Worm (Caenorhabditis elegans) whole organism, late embryonic: ENCODE measurements around the gene Y14H12B.1.

ENCODE experiments used
- C38D4.7 ChIP-seq: fragments of 200-800 bp; sonication (Bioruptor generic); optimal IDR thresholded peaks from 2 replicates; lab custom pipeline; 2018; ENCODE audit warnings: mild to moderate bottlenecking, missing genetic modification characterization, moderate library complexity, missing compliant biosample characterization
- ahr-1 ChIP-seq: sonication (generic microtip); optimal IDR thresholded peaks from 2 replicates; lab custom pipeline; 2016; ENCODE audit warnings: missing genetic modification characterization, missing compliant biosample characterization
- ceh-18 ChIP-seq: sonication (generic microtip); optimal IDR thresholded peaks from 2 replicates; lab custom pipeline; 2016; ENCODE audit warnings: missing genetic modification characterization, missing compliant biosample characterization
- ceh-24 ChIP-seq: sonication (generic microtip); optimal IDR thresholded peaks from 2 replicates; lab custom pipeline; 2016; ENCODE audit warnings: mild to moderate bottlenecking, missing genetic modification characterization, missing compliant biosample characterization
- ceh-30 ChIP-seq: fragments of 150-350 bp; optimal IDR thresholded peaks from 2 replicates; lab custom pipeline; 2014; ENCODE audit warnings: missing biosample characterization, missing genetic modification characterization
- ceh-31 ChIP-seq: sonication (generic microtip); optimal IDR thresholded peaks from 2 replicates; lab custom pipeline; 2016; ENCODE audit warnings: missing genetic modification characterization, missing compliant biosample characterization
- ceh-45 ChIP-seq: fragments of 200-800 bp; sonication (Bioruptor generic); IDR thresholded peaks from 2 replicates; pipeline ENCODE4 v1.3.6; 2022; ENCODE audit warnings: missing genetic modification reagents, missing genetic modification characterization, missing compliant biosample characterization
- elt-4 ChIP-seq: sonication (generic microtip); optimal IDR thresholded peaks from 2 replicates; lab custom pipeline; 2016; ENCODE audit warnings: missing genetic modification characterization, missing compliant biosample characterization
- ets-4 ChIP-seq: sonication (generic microtip); optimal IDR thresholded peaks from 2 replicates; lab custom pipeline; 2016; ENCODE audit warnings: missing genetic modification characterization, missing compliant biosample characterization
- fax-1 ChIP-seq: sonication (generic microtip); optimal IDR thresholded peaks from 2 replicates; lab custom pipeline; 2016; ENCODE audit warnings: missing genotype, missing genetic modification characterization, missing compliant biosample characterization
- fkh-10 ChIP-seq: fragments of 150-350 bp; optimal IDR thresholded peaks from 2 replicates; lab custom pipeline; 2014; ENCODE audit warnings: missing biosample characterization, missing genetic modification reagents, missing genetic modification characterization
- fkh-6 ChIP-seq: sonication (generic microtip); optimal IDR thresholded peaks from 2 replicates; lab custom pipeline; 2016; ENCODE audit warnings: missing genetic modification characterization, missing compliant biosample characterization
- hlh-8 ChIP-seq: sonication (generic microtip); optimal IDR thresholded peaks from 2 replicates; lab custom pipeline; 2016; ENCODE audit warnings: missing genotype, missing genetic modification characterization, missing compliant biosample characterization
- lin-11 ChIP-seq: fragments of 200-800 bp; sonication (Bioruptor generic); optimal IDR thresholded peaks from 2 replicates; lab custom pipeline; 2018; ENCODE audit warnings: mild to moderate bottlenecking, missing genetic modification characterization, missing compliant biosample characterization
- mec-3 ChIP-seq: sonication (generic microtip); optimal IDR thresholded peaks from 2 replicates; lab custom pipeline; 2016; ENCODE audit warnings: borderline replicate concordance, missing genetic modification characterization, missing compliant biosample characterization
- nfya-1 ChIP-seq: sonication (generic microtip); optimal IDR thresholded peaks from 2 replicates; lab custom pipeline; 2017; ENCODE audit warnings: missing genetic modification characterization, mild to moderate bottlenecking, missing compliant biosample characterization, antibody characterized with exemption, moderate library complexity
- nhr-11 ChIP-seq: fragments of 150-350 bp; optimal IDR thresholded peaks from 2 replicates; lab custom pipeline; 2014; ENCODE audit warnings: missing biosample characterization, missing genetic modification characterization
- nhr-232 ChIP-seq: sonication (generic microtip); optimal IDR thresholded peaks from 2 replicates; lab custom pipeline; 2016; ENCODE audit warnings: missing genetic modification characterization, missing compliant biosample characterization
- npax-4 ChIP-seq: sonication (generic microtip); optimal IDR thresholded peaks from 2 replicates; lab custom pipeline; 2016; ENCODE audit warnings: missing genetic modification characterization, missing compliant biosample characterization
- pag-3 ChIP-seq: sonication (generic microtip); optimal IDR thresholded peaks from 2 replicates; lab custom pipeline; 2016; ENCODE audit warnings: missing compliant biosample characterization, missing genetic modification characterization, borderline replicate concordance
- pha-2 ChIP-seq: sonication (generic microtip); optimal IDR thresholded peaks from 2 replicates; lab custom pipeline; 2017; ENCODE audit warnings: mild to moderate bottlenecking, missing genetic modification characterization, missing compliant biosample characterization
- ref-2 ChIP-seq: sonication (generic microtip); optimal IDR thresholded peaks from 2 replicates; lab custom pipeline; 2016; ENCODE audit warnings: missing genetic modification characterization, missing compliant biosample characterization
- rnt-1 ChIP-seq: sonication (generic microtip); optimal IDR thresholded peaks from 2 replicates; lab custom pipeline; 2016; ENCODE audit warnings: missing genetic modification characterization, missing compliant biosample characterization
- sdc-2 ChIP-seq: sonication (generic microtip); optimal IDR thresholded peaks from 2 replicates; lab custom pipeline; 2016; ENCODE audit warnings: missing genotype, missing genetic modification characterization, missing compliant biosample characterization
- tbx-2 ChIP-seq: sonication (generic microtip); optimal IDR thresholded peaks from 2 replicates; lab custom pipeline; 2016; ENCODE audit warnings: missing genetic modification characterization, missing compliant biosample characterization
- ttx-3 ChIP-seq: sonication (generic microtip); optimal IDR thresholded peaks from 2 replicates; lab custom pipeline; 2016; ENCODE audit warnings: missing genetic modification reagents, missing genetic modification characterization, missing compliant biosample characterization
- unc-42 ChIP-seq: sonication (generic microtip); optimal IDR thresholded peaks from 2 replicates; lab custom pipeline; 2016; ENCODE audit warnings: missing genotype, missing genetic modification characterization, missing compliant biosample characterization
- unc-55 ChIP-seq: sonication (generic microtip); optimal IDR thresholded peaks from 2 replicates; lab custom pipeline; 2017; ENCODE audit warnings: missing biosample characterization, missing genetic modification reagents, missing genetic modification characterization
- unc-86 ChIP-seq: sonication (generic microtip); optimal IDR thresholded peaks from 2 replicates; lab custom pipeline; 2016; ENCODE audit warnings: missing genetic modification characterization, missing compliant biosample characterization

Gene Y14H12B.1

DNA sequence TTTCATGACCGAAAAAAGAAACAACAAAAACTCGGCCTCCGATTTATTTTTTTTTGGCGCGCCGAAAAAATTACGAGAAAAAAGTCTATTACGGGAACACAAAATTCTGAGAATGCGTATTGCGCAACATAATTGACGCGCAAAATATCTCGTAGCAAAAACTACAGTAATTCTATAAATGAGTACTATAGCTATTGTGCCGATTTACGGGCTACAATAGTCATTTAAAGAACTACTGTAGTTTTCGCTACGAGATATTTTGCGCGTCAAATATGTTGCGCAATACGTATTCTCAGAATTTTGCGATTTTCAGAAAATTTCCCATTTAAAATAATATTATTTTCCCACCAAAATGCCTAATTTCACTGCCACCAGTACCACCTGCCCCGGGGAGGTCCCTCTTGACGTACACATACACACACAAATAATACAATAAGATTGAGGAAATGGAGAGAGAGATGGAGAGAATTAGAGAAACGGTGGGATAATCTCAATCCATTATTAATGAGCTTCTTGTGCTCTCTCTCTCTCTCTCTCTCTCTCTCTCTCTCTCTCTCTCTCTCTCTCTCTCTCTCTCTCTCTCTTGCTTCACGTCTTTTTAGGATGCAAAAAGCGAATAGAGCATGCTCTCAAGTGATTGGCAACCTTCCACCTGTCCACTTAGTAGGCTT lies 25.3 kb downstream of the Y14H12B.1 start:
- peak; percentile 37 for TF ChIP-seq unc-55 (GFP tag; lab: Kevin White, UChicago)
- TF ChIP-seq ceh-45 (GFP tag; lab: Robert Waterston, UW) = no peak
- peak; percentile 31 for TF ChIP-seq nfya-1 (tag; lab: Kevin White, UChicago)
- no peak for TF ChIP-seq ceh-30 (tag; lab: Kevin White, UChicago)
- TF ChIP-seq unc-42 (tag; lab: Kevin White, UChicago) = peak; percentile 11
- TF ChIP-seq fkh-10 (GFP tag; lab: Kevin White, UChicago) = no peak
- no peak for TF ChIP-seq C38D4.7 (GFP tag; lab: Kevin White, UChicago)
- TF ChIP-seq unc-86 = peak; percentile 35
- peak; percentile 25 for TF ChIP-seq ceh-31 (tag; lab: Kevin White, UChicago)
- no peak for TF ChIP-seq rnt-1 (tag; lab: Kevin White, UChicago)
- no peak for TF ChIP-seq nhr-232 (tag; lab: Kevin White, UChicago)
- TF ChIP-seq fkh-6 (tag; lab: Kevin White, UChicago) = no peak
- TF ChIP-seq elt-4 (tag; lab: Kevin White, UChicago) = no peak
- peak; percentile 12 for TF ChIP-seq ttx-3
- no peak for TF ChIP-seq ceh-18
- no peak for TF ChIP-seq nhr-11 (tag; lab: Kevin White, UChicago)

DNA sequence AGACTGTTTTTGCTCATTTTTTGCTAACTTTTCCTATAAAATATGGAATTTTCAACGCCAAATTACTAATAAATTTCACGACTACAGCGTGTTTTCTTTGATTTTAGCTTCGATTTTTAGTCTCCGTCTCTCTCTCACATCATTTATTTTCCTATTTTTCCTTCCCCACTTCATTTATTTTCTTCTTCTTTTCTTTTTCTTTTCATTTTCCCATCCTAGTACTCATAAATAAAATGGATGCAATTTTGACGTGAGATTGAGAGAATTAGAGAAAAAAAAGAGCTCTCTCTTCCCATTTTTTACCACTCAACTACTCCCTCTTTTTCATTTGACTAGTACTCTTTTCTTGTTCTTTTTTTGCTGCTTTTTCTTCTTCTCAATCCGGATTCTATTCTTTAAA lies 26.0 kb downstream of the Y14H12B.1 start:
- no peak for TF ChIP-seq ref-2 (tag; lab: Kevin White, UChicago)
- TF ChIP-seq ahr-1 (tag; lab: Kevin White, UChicago) = no peak
- no peak for TF ChIP-seq unc-55 (GFP tag; lab: Kevin White, UChicago)
- no peak for TF ChIP-seq elt-4 (tag; lab: Kevin White, UChicago)
- TF ChIP-seq ceh-45 (GFP tag; lab: Robert Waterston, UW) = no peak
- no peak for TF ChIP-seq rnt-1 (tag; lab: Kevin White, UChicago)

DNA sequence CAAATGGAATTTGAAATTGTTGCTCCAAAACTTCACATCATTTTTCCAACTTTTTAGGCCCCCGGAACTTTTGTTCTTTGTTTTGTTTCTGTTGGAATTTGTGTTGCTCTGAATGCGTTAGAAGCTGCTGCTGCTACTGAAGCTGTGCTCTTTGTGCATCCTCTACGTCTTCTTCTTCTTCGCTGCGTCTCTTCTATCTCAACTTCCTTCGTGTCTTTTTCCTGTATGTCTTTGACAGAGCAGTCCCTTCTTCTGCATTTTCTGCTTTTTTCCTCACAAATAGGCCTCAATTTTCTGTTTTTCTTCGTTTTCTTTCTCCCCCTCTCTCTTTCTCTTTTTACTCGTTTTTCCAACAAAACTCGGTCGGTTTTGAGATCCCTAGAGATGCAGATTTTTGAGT lies 27.0 kb downstream of the Y14H12B.1 start:
- no peak for TF ChIP-seq sdc-2
- peak; percentile 17 for TF ChIP-seq ceh-31 (tag; lab: Kevin White, UChicago)

DNA sequence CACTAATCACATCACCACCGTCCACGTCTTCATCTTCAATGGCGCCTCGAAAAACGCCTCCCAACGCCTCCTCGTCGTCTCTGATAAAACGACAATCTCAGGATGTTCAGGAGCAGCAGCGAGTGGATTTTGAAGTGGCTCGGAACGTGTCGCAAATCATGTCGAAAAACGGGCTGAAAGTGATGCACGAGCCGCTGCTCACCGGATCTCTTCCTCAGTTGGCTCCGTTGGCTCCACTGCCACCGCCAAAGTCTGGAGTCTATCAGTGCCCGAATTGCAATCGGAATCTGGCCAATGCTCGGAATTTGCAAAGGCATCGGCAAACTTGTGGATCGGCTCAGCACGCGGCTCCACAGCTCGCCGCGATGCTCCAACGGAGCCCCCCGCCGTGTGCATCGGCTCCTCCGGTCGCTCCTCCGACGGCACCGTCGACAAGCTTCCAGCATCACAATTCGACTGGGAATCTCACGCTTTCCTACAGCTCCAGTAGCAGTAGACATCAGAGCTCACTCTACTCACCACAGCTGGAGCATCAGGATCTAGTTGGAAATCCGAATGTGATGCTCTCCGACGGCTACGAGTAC lies 30.1 kb downstream of the Y14H12B.1 start:
- TF ChIP-seq sdc-2 = peak; percentile 29
- TF ChIP-seq hlh-8 (tag; lab: Kevin White, UChicago) = no peak

DNA sequence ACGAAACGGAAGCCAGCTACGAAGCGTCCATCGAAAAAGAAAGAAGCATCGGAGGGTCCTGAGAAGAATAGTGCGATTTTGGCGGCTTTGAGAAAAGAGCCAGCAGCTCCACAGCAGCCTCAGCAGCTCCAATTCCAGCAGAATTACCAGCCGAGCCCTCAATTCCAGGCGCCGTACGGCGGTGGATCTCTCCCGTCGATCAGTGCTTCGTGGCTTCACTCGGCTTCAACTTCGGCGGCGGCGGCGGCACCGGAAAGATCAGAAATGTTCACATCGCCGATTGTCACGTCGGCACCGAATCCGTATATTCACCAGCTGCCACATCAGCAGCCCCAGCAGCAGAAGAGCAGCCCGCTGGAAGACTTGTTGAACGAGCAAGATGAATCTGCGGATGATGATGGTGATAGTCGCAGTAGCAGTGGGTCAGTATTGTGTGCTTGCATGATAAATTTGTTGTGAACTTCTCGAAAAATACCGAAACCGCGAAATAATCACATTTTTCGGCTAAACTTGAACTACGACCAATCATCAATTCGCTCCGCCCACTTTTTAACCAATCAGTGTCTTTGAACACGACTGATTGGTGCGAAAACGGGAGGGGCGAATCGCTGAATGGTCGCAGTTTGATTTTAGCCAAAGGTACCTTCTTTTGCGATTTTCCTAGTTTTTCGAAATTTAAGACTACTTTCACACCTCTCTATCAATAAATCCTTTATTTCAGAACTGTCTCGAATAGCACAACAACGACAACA lies 31.6 kb downstream of the Y14H12B.1 start:
- peak; percentile 88 for TF ChIP-seq nfya-1 (tag; lab: Kevin White, UChicago)
- no peak for TF ChIP-seq C38D4.7 (GFP tag; lab: Kevin White, UChicago)

DNA sequence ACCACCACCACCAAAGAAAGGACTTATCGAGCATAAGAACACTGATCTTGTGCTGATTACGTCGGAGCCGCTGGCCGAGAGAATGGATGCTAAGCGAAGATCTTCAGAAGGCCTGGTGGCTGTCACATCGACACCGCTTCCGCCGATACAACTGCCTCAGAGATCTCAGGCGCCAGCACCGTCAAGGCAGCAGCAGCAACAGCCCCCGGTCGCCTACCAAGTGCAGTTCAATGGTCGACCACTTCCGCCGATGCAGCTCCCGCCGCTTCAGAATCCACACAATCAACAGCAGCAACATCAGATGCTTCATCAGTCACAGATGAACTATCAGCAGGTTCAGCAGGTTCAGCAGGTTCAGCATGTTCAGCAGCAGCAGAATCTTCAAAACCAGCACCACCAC lies 32.8 kb downstream of the Y14H12B.1 start:
- TF ChIP-seq unc-86 (no peak), ceh-24 (tag; lab: Kevin White, UChicago) (no peak), rnt-1 (tag; lab: Kevin White, UChicago) (no peak), lin-11 (tag; lab: Kevin White, UChicago) (no peak), fax-1 (tag; lab: Kevin White, UChicago) (no peak), npax-4 (tag; lab: Kevin White, UChicago) (no peak), unc-55 (GFP tag; lab: Kevin White, UChicago) (no peak), ets-4 (no peak)
- TF ChIP-seq, all 69 proteins: peak for 0

DNA sequence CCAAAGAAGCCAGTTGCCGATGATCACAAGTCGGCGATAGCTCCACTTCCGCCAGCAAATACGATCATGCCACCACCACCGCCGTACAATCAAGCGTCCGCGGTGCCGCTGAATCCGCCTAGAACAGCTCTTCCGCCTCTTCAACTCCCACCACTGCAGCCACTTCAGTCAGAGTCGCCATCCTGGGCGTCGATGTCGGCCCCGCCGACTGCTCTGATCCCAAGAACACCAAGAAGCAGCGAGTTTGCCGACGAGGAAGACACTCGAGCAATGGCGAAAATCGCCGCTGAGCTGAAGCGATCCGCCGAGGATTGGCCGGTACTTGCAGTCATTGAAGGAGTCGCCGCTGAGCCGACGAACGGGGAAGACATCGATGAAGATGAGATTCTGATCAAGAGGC lies 33.8 kb downstream of the Y14H12B.1 start:
- TF ChIP-seq fkh-6 (tag; lab: Kevin White, UChicago) = no peak
- peak; percentile 34 for TF ChIP-seq mec-3 (tag; lab: Kevin White, UChicago)
- no peak for TF ChIP-seq pag-3 (tag; lab: Kevin White, UChicago)
- TF ChIP-seq pha-2 = no peak
- no peak for TF ChIP-seq tbx-2 (tag; lab: Kevin White, UChicago)
- TF ChIP-seq, all 69 proteins: peak for 1
